Worm (Caenorhabditis elegans): Measurements from ENCODE around the gene Y34B4A.10.

- no peak for TF ChIP-seq unc-130 (GFP tag; optimal IDR thresholded peaks at IDR 0.05)
- TF ChIP-seq let-607 (tag; optimal IDR thresholded peaks at IDR 0.05), result no peak
- no peak for TF ChIP-seq xnd-1 (tag; optimal IDR thresholded peaks at IDR 0.05)
- no peak for TF ChIP-seq ets-4 (GFP tag; optimal IDR thresholded peaks at IDR 0.05)
- TF ChIP-seq sea-2 (GFP tag; IDR thresholded peaks at IDR 0.05), result no peak
- TF ChIP-seq nfya-1 (tag; optimal IDR thresholded peaks at IDR 0.05; ENCODE audit: borderline replicate concordance, insufficient read depth), result no peak
- TF ChIP-seq madf-6 (GFP tag; IDR thresholded peaks at IDR 0.05), result no peak
- no peak for TF ChIP-seq egl-18 (GFP tag; IDR thresholded peaks at IDR 0.05)
Measured at ce11 chrX:5238246-5238645, 11.5 kb upstream of the Y34B4A.10 start.

All from whole organism, young adult.